Worm (Caenorhabditis elegans) whole organism, midembryonic: Measurements from ENCODE around the gene rsp-1.
A peak's percentile ranks its signal among the peaks of the same experiment; 100 is the strongest.
"Not testable (repeated sequence)": the region's sequence is repeated elsewhere in the genome, so short reads cannot be mapped to it uniquely, and the experiment has no call there.

Source experiments
- T22C8.4 ChIP-seq: fragments of 200-800 bp; sonication (Bioruptor generic); IDR thresholded peaks from 2 replicates; pipeline ENCODE4 v1.3.6; 2022; ENCODE audit warnings: missing genetic modification characterization, missing compliant biosample characterization
- cog-1 ChIP-seq: sonication (generic microtip); optimal IDR thresholded peaks from 2 replicates; lab custom pipeline; 2016; ENCODE audit warnings: missing genetic modification characterization, missing compliant biosample characterization
- flt-1 ChIP-seq: fragments of 200-800 bp; sonication (Bioruptor generic); IDR thresholded peaks from 2 replicates; pipeline ENCODE4 v1.3.6; 2022; ENCODE audit warnings: missing genetic modification characterization, missing compliant biosample characterization
- klf-2 ChIP-seq: fragments of 200-800 bp; sonication (Bioruptor generic); conservative IDR thresholded peaks from 2 replicates; pipeline ENCODE4 v1.3.6; 2022; ENCODE audit warnings: missing genetic modification reagents, missing genetic modification characterization, missing compliant biosample characterization
- med-1 ChIP-seq: sonication (generic microtip); optimal IDR thresholded peaks from 2 replicates; lab custom pipeline; 2017; ENCODE audit warnings: missing genetic modification characterization, mild to moderate bottlenecking, missing compliant biosample characterization, antibody characterized with exemption, missing genetic modification reagents; ENCODE audit not compliant: insufficient read depth
- ref-1 ChIP-seq: fragments of 200-800 bp; sonication (Bioruptor generic); conservative IDR thresholded peaks from 2 replicates; pipeline ENCODE4 v1.3.6; 2022; ENCODE audit warnings: missing genetic modification reagents, missing genetic modification characterization, missing compliant biosample characterization
- tab-1 ChIP-seq: fragments of 200-800 bp; sonication (Bioruptor generic); IDR thresholded peaks from 2 replicates; pipeline ENCODE4 v1.3.6; 2022; ENCODE audit warnings: missing genetic modification characterization, missing compliant biosample characterization
- ztf-23 ChIP-seq: fragments of 200-800 bp; sonication (Bioruptor generic); IDR thresholded peaks from 2 replicates; pipeline ENCODE4 v1.3.6; 2022; ENCODE audit warnings: missing genetic modification reagents, missing genetic modification characterization, missing compliant biosample characterization
- ztf-29 ChIP-seq: fragments of 200-800 bp; sonication (Bioruptor generic); IDR thresholded peaks from 2 replicates; pipeline ENCODE4 v1.3.6; 2022; ENCODE audit warnings: missing genetic modification reagents, missing genetic modification characterization, missing compliant biosample characterization

The rsp-1 gene

DNA sequence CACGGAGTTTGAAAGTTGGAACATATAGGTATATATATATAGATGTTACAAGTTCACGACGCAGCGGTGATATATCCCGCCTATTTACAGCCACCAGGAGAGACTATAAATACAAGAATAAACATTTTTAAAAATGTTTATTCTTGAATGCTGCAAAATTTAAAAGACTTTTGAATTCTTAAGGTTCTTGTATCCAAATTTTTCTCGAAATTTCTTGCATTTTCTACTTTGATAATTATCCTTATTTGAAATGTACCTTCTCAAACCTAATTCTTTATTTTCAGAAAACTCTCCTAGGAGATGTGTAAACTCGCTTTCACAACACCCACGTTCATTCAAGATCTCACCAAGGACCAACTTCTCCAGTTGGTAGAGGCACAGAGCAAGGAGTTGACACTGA is 21.6 kb upstream of the rsp-1 start, which contains the start of gene C05D12.4:
Gene C05D12.4 (plus strand): TSS at position 301 of the 400 bp plus-strand sequence.
- TF ChIP-seq cog-1 (tag; lab: Kevin White, UChicago) (no peak), ref-1 (GFP tag; lab: Robert Waterston, UW) (no peak), flt-1 (no peak), tab-1 (no peak), T22C8.4 (no peak), klf-2 (no peak)

ce11 chrII:11433942-11434341 is 19.2 kb upstream of the rsp-1 start, which contains the start of gene C05D12.5:
C05D12.5 (plus strand) TSS chrII:11434242.
- no peak for TF ChIP-seq klf-2
- no peak for TF ChIP-seq T22C8.4

DNA sequence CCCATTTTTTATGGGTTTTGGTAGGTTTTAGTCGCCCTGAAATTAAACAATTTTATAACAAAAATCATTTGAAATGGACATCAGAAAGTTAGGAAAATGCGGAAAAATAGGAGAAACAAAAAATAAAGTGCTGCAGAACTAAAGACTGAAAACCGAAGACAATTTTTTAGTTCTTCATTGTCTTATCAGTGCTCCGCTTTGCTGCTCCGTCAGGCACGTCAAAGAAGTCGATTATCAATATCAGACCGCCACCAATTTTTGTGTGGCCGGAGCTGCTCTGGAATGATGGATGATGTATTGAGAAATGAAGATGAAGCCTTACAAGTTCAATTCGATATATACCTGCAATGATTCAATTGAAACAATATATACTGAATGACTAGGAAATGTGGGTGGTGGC is 14.7 kb upstream of the rsp-1 start, which contains the start of gene vha-6:
Gene vha-6 (minus strand): TSS at position 36 of the 400 bp plus-strand sequence.
- TF ChIP-seq med-1 (GFP tag; lab: Kevin White, UChicago), result no peak
- no peak for TF ChIP-seq ref-1 (GFP tag; lab: Robert Waterston, UW)
- no peak for TF ChIP-seq ztf-23 (GFP tag; lab: Robert Waterston, UW)
- TF ChIP-seq cog-1 (tag; lab: Kevin White, UChicago), result no peak
- no peak for TF ChIP-seq tab-1
- no peak for TF ChIP-seq ztf-29 (GFP tag; lab: Robert Waterston, UW)
- TF ChIP-seq flt-1, result no peak
- TF ChIP-seq klf-2, result no peak
- TF ChIP-seq T22C8.4, result no peak

- TF ChIP-seq tab-1 (no peak), cog-1 (tag; lab: Kevin White, UChicago) (peak; percentile 16)
These were observed 12.9 kb upstream of the rsp-1 start, which contains the start of gene VW02B12L.2 for ce11 chrII:11440265-11440664. VW02B12L.2 (minus strand) TSS chrII:11440329.

- TF ChIP-seq cog-1 (tag; lab: Kevin White, UChicago); T22C8.4; flt-1: not testable (repeated sequence)
These were observed 10.7 kb upstream of the rsp-1 start, which contains the start of gene ebp-2 for ce11 chrII:11442425-11442824. ebp-2 (plus strand) TSS chrII:11442725.

ce11 chrII:11443128-11443527 is 10.0 kb upstream of the rsp-1 start:
- TF ChIP-seq klf-2 (no peak), ztf-23 (GFP tag; lab: Robert Waterston, UW) (no peak), med-1 (GFP tag; lab: Kevin White, UChicago) (no peak)

- TF ChIP-seq med-1 (GFP tag; lab: Kevin White, UChicago) (no peak), flt-1 (no peak), ref-1 (GFP tag; lab: Robert Waterston, UW) (no peak), T22C8.4 (no peak), ztf-29 (GFP tag; lab: Robert Waterston, UW) (no peak), cog-1 (tag; lab: Kevin White, UChicago) (no peak), ztf-23 (GFP tag; lab: Robert Waterston, UW) (no peak), klf-2 (no peak), tab-1 (no peak)
These were observed 9.3 kb upstream of the rsp-1 start, which contains the start of gene adbp-1 for ce11 chrII:11443862-11444261. adbp-1 (plus strand) TSS chrII:11444162.

DNA sequence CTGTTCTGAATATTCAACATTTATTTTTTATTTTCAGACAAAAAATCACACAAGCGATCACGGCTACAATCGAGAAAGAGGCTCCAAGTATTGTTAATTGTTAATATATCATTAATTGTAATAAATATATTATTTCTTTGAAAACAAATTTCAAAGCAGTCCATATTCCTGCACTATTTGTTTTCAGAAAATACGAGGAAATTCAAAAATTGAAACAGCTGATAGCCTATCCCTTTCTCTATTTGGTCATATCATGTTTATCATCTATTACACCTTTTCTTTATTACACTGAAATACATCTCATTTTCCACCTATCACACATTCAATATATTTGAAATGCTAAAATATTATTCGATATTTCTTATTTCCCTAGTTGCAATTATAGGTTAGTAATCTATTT is 8.2 kb upstream of the rsp-1 start, which contains the start of gene W02B12.13:
Gene W02B12.13 (plus strand): TSS at position 301 of the 400 bp plus-strand sequence.
- TF ChIP-seq cog-1 (tag; lab: Kevin White, UChicago), result no peak
- TF ChIP-seq tab-1, result no peak
- TF ChIP-seq med-1 (GFP tag; lab: Kevin White, UChicago), result no peak
- no peak for TF ChIP-seq ztf-23 (GFP tag; lab: Robert Waterston, UW)
- TF ChIP-seq flt-1, result no peak
- no peak for TF ChIP-seq ztf-29 (GFP tag; lab: Robert Waterston, UW)
- no peak for TF ChIP-seq ref-1 (GFP tag; lab: Robert Waterston, UW)
- no peak for TF ChIP-seq klf-2
- no peak for TF ChIP-seq T22C8.4

DNA sequence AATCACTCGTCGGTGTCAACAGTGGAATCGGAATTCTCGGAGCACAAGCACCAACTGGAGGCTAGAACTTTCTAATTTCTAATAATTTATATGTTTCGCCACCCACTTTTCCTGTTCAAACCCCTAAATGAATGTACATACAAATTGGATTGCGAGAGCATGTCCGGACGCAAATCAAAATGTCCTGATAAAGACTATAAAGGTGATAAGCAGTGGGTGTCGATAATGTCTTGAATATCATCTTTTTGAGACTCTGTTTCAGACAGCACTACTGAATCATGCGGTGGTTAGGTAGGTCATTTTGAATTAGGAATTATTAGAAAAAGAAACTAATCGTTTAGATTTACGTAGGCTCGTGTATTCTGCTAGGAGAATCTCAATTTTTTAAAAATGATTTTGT is 4.4 kb upstream of the rsp-1 start, which contains the start of gene W02B12.1:
Gene W02B12.1 (plus strand): TSS at position 269 of the 400 bp plus-strand sequence.
- TF ChIP-seq tab-1, result no peak
- TF ChIP-seq T22C8.4, result no peak
- no peak for TF ChIP-seq flt-1
- no peak for TF ChIP-seq ztf-29 (GFP tag; lab: Robert Waterston, UW)
- TF ChIP-seq med-1 (GFP tag; lab: Kevin White, UChicago), result no peak
- TF ChIP-seq ztf-23 (GFP tag; lab: Robert Waterston, UW), result no peak
- TF ChIP-seq cog-1 (tag; lab: Kevin White, UChicago), result no peak
- TF ChIP-seq ref-1 (GFP tag; lab: Robert Waterston, UW), result no peak

DNA sequence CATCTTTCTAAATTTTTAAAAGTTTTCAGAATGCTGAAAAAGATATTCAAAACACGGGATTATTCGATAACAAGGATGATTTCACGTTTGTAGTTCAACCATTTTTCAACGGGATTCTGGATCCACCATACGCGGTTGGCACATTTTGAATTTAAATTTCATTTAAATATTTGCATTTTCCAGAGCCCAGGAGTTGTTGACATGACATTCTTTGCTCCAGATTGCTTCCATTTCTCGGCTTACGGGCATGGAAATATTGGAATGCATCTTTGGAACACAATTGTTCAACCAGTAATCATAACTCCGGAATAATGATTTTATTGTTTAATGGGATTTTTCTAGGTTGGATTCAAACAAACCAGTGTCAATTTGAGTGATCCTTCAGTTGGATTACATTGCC is 2.3 kb upstream of the rsp-1 start:
- TF ChIP-seq flt-1 (no peak), klf-2 (no peak), T22C8.4 (no peak), ztf-29 (GFP tag; lab: Robert Waterston, UW) (no peak), ref-1 (GFP tag; lab: Robert Waterston, UW) (no peak), tab-1 (no peak), med-1 (GFP tag; lab: Kevin White, UChicago) (no peak), ztf-23 (GFP tag; lab: Robert Waterston, UW) (no peak), cog-1 (tag; lab: Kevin White, UChicago) (no peak)

DNA sequence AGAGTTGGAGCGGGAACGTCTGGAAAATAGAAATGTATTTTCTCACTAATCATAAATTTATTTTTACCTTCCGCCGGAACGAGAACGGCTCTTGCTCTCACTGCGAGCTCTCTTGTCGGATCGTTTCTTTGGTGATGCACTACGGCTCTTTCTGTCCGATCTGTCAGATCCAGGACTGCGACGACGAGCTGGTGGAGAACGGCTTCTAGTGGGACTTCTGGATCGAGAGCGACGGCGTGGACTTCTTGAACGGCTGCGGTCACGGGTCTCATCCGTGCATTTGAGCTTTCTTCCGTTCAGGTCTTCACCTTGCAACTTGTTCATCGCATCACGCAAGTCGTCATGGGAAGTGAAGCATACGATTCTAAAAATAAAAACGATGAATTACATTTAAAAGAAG is 1.4 kb upstream of the rsp-1 start:
- no peak for TF ChIP-seq ztf-23 (GFP tag; lab: Robert Waterston, UW)
- TF ChIP-seq tab-1, result no peak
- no peak for TF ChIP-seq med-1 (GFP tag; lab: Kevin White, UChicago)
- TF ChIP-seq T22C8.4, result no peak
- no peak for TF ChIP-seq ref-1 (GFP tag; lab: Robert Waterston, UW)
- TF ChIP-seq cog-1 (tag; lab: Kevin White, UChicago), result no peak
- no peak for TF ChIP-seq flt-1
- no peak for TF ChIP-seq klf-2
- TF ChIP-seq ztf-29 (GFP tag; lab: Robert Waterston, UW), result no peak
